Fruit fly (Drosophila melanogaster) whole organism, embryonic: ENCODE results near the gene p38b.

Experiments used
- ATbp ChIP-seq: fragments of 200-800 bp; sonication (Bioruptor generic); optimal IDR thresholded peaks from 2 replicates; lab custom pipeline; 2017; ENCODE audit warnings: missing biosample characterization, mild to moderate bottlenecking, missing genetic modification characterization, missing genetic modification reagents
- Asciz ChIP-seq: fragments of 200-800 bp; sonication (Bioruptor generic); optimal IDR thresholded peaks from 2 replicates; lab custom pipeline; 2017; ENCODE audit warnings: missing biosample characterization, mild to moderate bottlenecking, missing genetic modification characterization, missing genetic modification reagents
- Awh ChIP-seq: fragments of 200-800 bp; sonication (Bioruptor generic); IDR thresholded peaks from 2 replicates; pipeline ENCODE4, ENCODE4 v1.3.6; 2022; ENCODE audit warnings: missing biosample characterization, missing genetic modification characterization
- CG10267 ChIP-seq: fragments of 200-800 bp; sonication (Bioruptor generic); optimal IDR thresholded peaks from 2 replicates; lab custom pipeline; 2018; ENCODE audit warnings: missing biosample characterization, mild to moderate bottlenecking, missing genetic modification characterization, moderate library complexity
- CG10979 ChIP-seq: fragments of 200-800 bp; sonication (Bioruptor generic); optimal IDR thresholded peaks from 2 replicates; lab custom pipeline; 2018; ENCODE audit warnings: missing biosample characterization, mild to moderate bottlenecking, missing genetic modification characterization, moderate library complexity
- CG11560 ChIP-seq: fragments of 200-800 bp; sonication (Bioruptor generic); IDR thresholded peaks from 3 replicates; pipeline ENCODE4 v1.3.6; 2022; ENCODE audit warnings: missing biosample characterization, missing genetic modification characterization
- CG12236 ChIP-seq: fragments of 200-800 bp; sonication (Bioruptor generic); optimal IDR thresholded peaks from 2 replicates; lab custom pipeline; 2016; ENCODE audit warnings: missing biosample characterization, missing genetic modification characterization
- CG12299 ChIP-seq: fragments of 200-800 bp; sonication (Bioruptor generic); optimal IDR thresholded peaks from 2 replicates; lab custom pipeline; 2018; ENCODE audit warnings: missing biosample characterization, mild to moderate bottlenecking, missing genetic modification characterization
- CG12744 ChIP-seq: fragments of 200-800 bp; sonication (Bioruptor generic); optimal IDR thresholded peaks from 2 replicates; lab custom pipeline; 2016; ENCODE audit warnings: missing biosample characterization, missing genetic modification characterization
- CG12942 ChIP-seq: fragments of 200-800 bp; sonication (Bioruptor generic); optimal IDR thresholded peaks from 3 replicates; lab custom pipeline; 2016; ENCODE audit warnings: missing biosample characterization, missing genetic modification characterization
- CG1529 ChIP-seq: fragments of 200-800 bp; sonication (Bioruptor generic); optimal IDR thresholded peaks from 3 replicates; lab custom pipeline; 2018; ENCODE audit warnings: missing biosample characterization, missing genetic modification characterization
- CG15696 ChIP-seq: fragments of 200-800 bp; sonication (Bioruptor generic); optimal IDR thresholded peaks from 2 replicates; lab custom pipeline; 2019; ENCODE audit warnings: missing biosample characterization, mild to moderate bottlenecking, missing genetic modification characterization, moderate library complexity
- CG2120 ChIP-seq: fragments of 200-800 bp; sonication (Bioruptor generic); optimal IDR thresholded peaks from 3 replicates; lab custom pipeline; 2016; ENCODE audit warnings: missing biosample characterization, missing genetic modification characterization
- CG3281 ChIP-seq: fragments of 200-800 bp; sonication (Bioruptor generic); optimal IDR thresholded peaks from 3 replicates; lab custom pipeline; 2017; ENCODE audit warnings: missing biosample characterization, mild to moderate bottlenecking, missing genetic modification characterization
- CG33557 ChIP-seq: fragments of 200-800 bp; sonication (Bioruptor generic); optimal IDR thresholded peaks from 2 replicates; lab custom pipeline; 2019; ENCODE audit warnings: missing biosample characterization, mild to moderate bottlenecking, missing genetic modification characterization, moderate library complexity
- CG3407 ChIP-seq: fragments of 200-800 bp; sonication (Bioruptor generic); optimal IDR thresholded peaks from 2 replicates; lab custom pipeline; 2018; ENCODE audit warnings: missing biosample characterization, mild to moderate bottlenecking, missing genetic modification characterization
- CG6654 ChIP-seq: fragments of 200-800 bp; sonication (Bioruptor generic); optimal IDR thresholded peaks from 2 replicates; lab custom pipeline; 2017; ENCODE audit warnings: missing biosample characterization, mild to moderate bottlenecking, missing genetic modification characterization
- CG6813 ChIP-seq: fragments of 200-800 bp; sonication (Bioruptor generic); optimal IDR thresholded peaks from 2 replicates; lab custom pipeline; 2017; ENCODE audit warnings: missing biosample characterization, missing genetic modification characterization, mild to moderate bottlenecking, moderate library complexity, missing genetic modification reagents
- CG7372 ChIP-seq: fragments of 200-800 bp; sonication (Bioruptor generic); IDR thresholded peaks from 2 replicates; pipeline ENCODE4 v1.3.6; 2022; ENCODE audit warnings: missing biosample characterization, missing genetic modification characterization
- CTCF ChIP-seq: fragments of 200-800 bp; sonication (Bioruptor generic); optimal IDR thresholded peaks from 2 replicates; lab custom pipeline; 2017; ENCODE audit warnings: missing biosample characterization, mild to moderate bottlenecking, missing genetic modification characterization, moderate library complexity
- Ets65A ChIP-seq: fragments of 200-800 bp; sonication (Bioruptor generic); peaks from one replicate; lab custom pipeline; 2016; ENCODE audit warnings: missing biosample characterization, missing genetic modification characterization
- Lim3 ChIP-seq: fragments of 200-800 bp; sonication (Bioruptor generic); IDR thresholded peaks from 2 replicates; pipeline ENCODE4 v1.3.6; 2022; ENCODE audit warnings: missing biosample characterization, missing genetic modification characterization
- NFAT ChIP-seq: fragments of 200-800 bp; sonication (Bioruptor generic); IDR thresholded peaks from 2 replicates; pipeline ENCODE4 v1.3.6; 2022; ENCODE audit warnings: missing biosample characterization, missing genetic modification characterization
- ato ChIP-seq: fragments of 200-800 bp; sonication (Bioruptor generic); IDR thresholded peaks from 2 replicates; pipeline ENCODE4 v1.3.6; 2022; ENCODE audit warnings: missing biosample characterization, missing genetic modification characterization; ENCODE audit not compliant: partially characterized antibody
- cg ChIP-seq: fragments of 200-800 bp; sonication (Bioruptor generic); optimal IDR thresholded peaks from 3 replicates; lab custom pipeline; 2019; ENCODE audit warnings: missing biosample characterization, mild to moderate bottlenecking, missing genetic modification characterization, moderate library complexity
- ci ChIP-seq: fragments of 200-800 bp; sonication (Bioruptor generic); IDR thresholded peaks from 3 replicates; pipeline ENCODE4 v1.3.6; 2022; ENCODE audit warnings: missing biosample characterization, missing genetic modification characterization
- crp ChIP-seq, 2 experiments: fragments of 200-800 bp; sonication (Bioruptor generic); optimal IDR thresholded peaks; 2 replicates in 1 of 2; 3 replicates in 1 of 2; lab custom pipeline; 2017; ENCODE audit warnings: missing biosample characterization in 2 of 2, missing genetic modification characterization in 2 of 2, mild to moderate bottlenecking in 1 of 2, moderate library complexity in 1 of 2
- esg ChIP-seq: fragments of 200-800 bp; sonication (Bioruptor generic); conservative IDR thresholded peaks from 2 replicates; pipeline ENCODE4 v1.3.6; 2022; ENCODE audit warnings: missing biosample characterization, missing genetic modification characterization
- gsb ChIP-seq: fragments of 200-800 bp; sonication (Bioruptor generic); IDR thresholded peaks from 2 replicates; pipeline ENCODE4 v1.3.6; 2022; ENCODE audit warnings: missing biosample characterization, missing genetic modification characterization
- her ChIP-seq: fragments of 200-800 bp; sonication (Bioruptor generic); optimal IDR thresholded peaks from 2 replicates; lab custom pipeline; 2016; ENCODE audit warnings: missing biosample characterization, missing genetic modification characterization
- ind ChIP-seq: fragments of 200-800 bp; sonication (Bioruptor generic); optimal IDR thresholded peaks from 3 replicates; lab custom pipeline; 2016; ENCODE audit warnings: missing biosample characterization, missing genetic modification characterization
- jing ChIP-seq: fragments of 200-800 bp; sonication (Bioruptor generic); optimal IDR thresholded peaks from 2 replicates; lab custom pipeline; 2018; ENCODE audit warnings: missing biosample characterization, mild to moderate bottlenecking, missing genetic modification characterization
- phol ChIP-seq: fragments of 200-800 bp; sonication (Bioruptor generic); optimal IDR thresholded peaks from 3 replicates; lab custom pipeline; 2018; ENCODE audit warnings: missing biosample characterization, mild to moderate bottlenecking, missing genetic modification characterization, moderate library complexity
- sens-2 ChIP-seq: fragments of 200-800 bp; sonication (Bioruptor generic); IDR thresholded peaks from 2 replicates; pipeline ENCODE4 v1.3.6; 2022; ENCODE audit warnings: missing biosample characterization, missing genetic modification characterization
- vfl ChIP-seq: fragments of 200-800 bp; sonication (Bioruptor generic); optimal IDR thresholded peaks from 2 replicates; lab custom pipeline; 2016; ENCODE audit warnings: missing biosample characterization, missing genetic modification characterization
- wek ChIP-seq: fragments of 200-800 bp; sonication (Bioruptor generic); optimal IDR thresholded peaks from 3 replicates; lab custom pipeline; 2018; ENCODE audit warnings: missing biosample characterization, mild to moderate bottlenecking, missing genetic modification characterization, moderate library complexity
- zfh2 ChIP-seq: fragments of 200-800 bp; sonication (Bioruptor generic); optimal IDR thresholded peaks from 2 replicates; lab custom pipeline; 2016; ENCODE audit warnings: missing biosample characterization, missing genetic modification characterization

Gene p38b

dm6 chr2L:13780109-13780947 is at the start of gene p38b, which contains the start of gene CG9008 (continued):
- no peak for TF ChIP-seq CG12236 (GFP tag; lab: Kevin White, UChicago)

- peak; percentile 43 for TF ChIP-seq cg (GFP tag; lab: Kevin White, UChicago)
- no peak for TF ChIP-seq CG10267 (tag; lab: Kevin White, UChicago)
- TF ChIP-seq CTCF (GFP tag; lab: Kevin White, UChicago) = peak; percentile 88
Measured at dm6 chr2L:13732287-13732686, 48.2 kb upstream of the p38b start.

- TF ChIP-seq CG6813 (GFP tag; lab: Kevin White, UChicago) = no peak
- no peak for TF ChIP-seq jing (GFP tag; lab: Kevin White, UChicago)
- TF ChIP-seq CG33557 (GFP tag; lab: Kevin White, UChicago) = no peak
- peak; percentile 14 for TF ChIP-seq CG3407 (GFP tag; lab: Kevin White, UChicago)
- TF ChIP-seq Asciz (GFP tag; lab: Kevin White, UChicago) = peak; percentile 17
- no peak for TF ChIP-seq CG3281 (GFP tag; lab: Kevin White, UChicago)
- TF ChIP-seq Awh (GFP tag; lab: Robert Waterston, UW) = 0 out of 2 replicates have a peak, but pooled peaks have one; percentile 48
- TF ChIP-seq crp (GFP tag; optimal IDR thresholded peaks at IDR 0.05; lab: Kevin White, UChicago) = no peak
- no peak for TF ChIP-seq CG6654 (GFP tag; lab: Kevin White, UChicago)
- no peak for TF ChIP-seq CG15696 (tag; lab: Kevin White, UChicago)
- TF ChIP-seq Ets65A (GFP tag; lab: Kevin White, UChicago) = peak; percentile 85
- no peak for TF ChIP-seq gsb (GFP tag; lab: Robert Waterston, UW)
- no peak for TF ChIP-seq vfl (GFP tag; lab: Kevin White, UChicago)
- TF ChIP-seq CG11560 (tag; lab: Robert Waterston, UW) = no peak
- TF ChIP-seq CG12299 = no peak
- 0 out of 3 replicates have a peak, but pooled peaks have one; percentile 32 for TF ChIP-seq ci (GFP tag; lab: Robert Waterston, UW)
- TF ChIP-seq ATbp (GFP tag; lab: Kevin White, UChicago) = peak; percentile 36
- TF ChIP-seq wek = peak; percentile 32
Measured at dm6 chr2L:13735838-13736237, 44.7 kb upstream of the p38b start, which contains the start of gene nur. nur (plus strand) TSS chr2L:13736138.

- TF ChIP-seq phol (tag; lab: Kevin White, UChicago) = no peak
- TF ChIP-seq zfh2 (GFP tag; lab: Kevin White, UChicago) = no peak
- TF ChIP-seq NFAT (GFP tag; lab: Robert Waterston, UW) = no peak
- TF ChIP-seq CG12744 (GFP tag; lab: Kevin White, UChicago) = no peak
- no peak for TF ChIP-seq sens-2 (GFP tag; lab: Robert Waterston, UW)
Measured at dm6 chr2L:13746652-13747051, 33.8 kb upstream of the p38b start, which contains the start of gene TM9SF4. TM9SF4 (plus strand) TSS chr2L:13746952.

DNA sequence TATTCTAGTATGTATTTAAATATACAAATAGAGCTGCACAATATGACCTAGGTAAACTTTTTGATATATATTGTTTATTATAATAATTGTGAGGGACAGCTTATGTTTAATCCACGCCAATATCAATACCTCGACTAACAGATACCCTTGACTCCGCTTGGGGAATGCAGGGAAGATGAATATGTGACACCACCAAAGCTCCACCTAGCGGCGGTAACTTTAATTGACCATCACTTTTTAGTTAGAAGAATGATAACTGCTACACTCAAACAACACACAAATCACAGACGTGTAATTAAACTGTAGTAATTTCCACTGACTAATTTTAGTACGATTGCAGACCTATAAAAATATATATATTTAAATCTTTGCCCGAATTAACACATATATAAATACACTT is 17.3 kb upstream of the p38b start:
- TF ChIP-seq ato (no peak), CG12942 (no peak), Lim3 (no peak), esg (GFP tag; lab: Robert Waterston, UW) (no peak), ind (GFP tag; lab: Kevin White, UChicago) (no peak), CG10267 (tag; lab: Kevin White, UChicago) (no peak), Awh (GFP tag; lab: Robert Waterston, UW) (no peak), CG7372 (GFP tag; lab: Robert Waterston, UW) (no peak), CG10979 (tag; lab: Kevin White, UChicago) (peak; percentile 73), CG2120 (GFP tag; lab: Kevin White, UChicago) (no peak), CG1529 (GFP tag; lab: Kevin White, UChicago) (no peak), her (GFP tag; lab: Kevin White, UChicago) (no peak), CTCF (GFP tag; lab: Kevin White, UChicago) (peak; percentile 67)
